Fruit fly (Drosophila melanogaster) whole organism, embryonic: ENCODE results near the gene CG7963.
A peak's percentile ranks its signal among the peaks of the same experiment; 100 is the strongest.

ENCODE experiments used
- Atf6 ChIP-seq: fragments of 200-800 bp; sonication (Bioruptor generic); IDR thresholded peaks from 2 replicates; pipeline ENCODE4 v1.3.6; 2022; ENCODE audit warnings: missing biosample characterization, missing genetic modification characterization
- CG10565 ChIP-seq: fragments of 200-800 bp; sonication (Bioruptor generic); optimal IDR thresholded peaks from 3 replicates; lab custom pipeline; 2016; ENCODE audit warnings: missing biosample characterization, mild to moderate bottlenecking, missing genetic modification characterization
- Dll ChIP-seq: fragments of 200-800 bp; sonication (Bioruptor generic); IDR thresholded peaks from 4 replicates; pipeline ENCODE4 v1.3.6; 2022; ENCODE audit warnings: missing biosample characterization, missing genetic modification characterization; ENCODE audit not compliant: partially characterized antibody
- caup ChIP-seq: fragments of 200-800 bp; sonication (Bioruptor generic); optimal IDR thresholded peaks from 3 replicates; lab custom pipeline; 2017; ENCODE audit warnings: missing biosample characterization, mild to moderate bottlenecking, missing genetic modification characterization, moderate library complexity; ENCODE audit not compliant: severe bottlenecking

DNA sequence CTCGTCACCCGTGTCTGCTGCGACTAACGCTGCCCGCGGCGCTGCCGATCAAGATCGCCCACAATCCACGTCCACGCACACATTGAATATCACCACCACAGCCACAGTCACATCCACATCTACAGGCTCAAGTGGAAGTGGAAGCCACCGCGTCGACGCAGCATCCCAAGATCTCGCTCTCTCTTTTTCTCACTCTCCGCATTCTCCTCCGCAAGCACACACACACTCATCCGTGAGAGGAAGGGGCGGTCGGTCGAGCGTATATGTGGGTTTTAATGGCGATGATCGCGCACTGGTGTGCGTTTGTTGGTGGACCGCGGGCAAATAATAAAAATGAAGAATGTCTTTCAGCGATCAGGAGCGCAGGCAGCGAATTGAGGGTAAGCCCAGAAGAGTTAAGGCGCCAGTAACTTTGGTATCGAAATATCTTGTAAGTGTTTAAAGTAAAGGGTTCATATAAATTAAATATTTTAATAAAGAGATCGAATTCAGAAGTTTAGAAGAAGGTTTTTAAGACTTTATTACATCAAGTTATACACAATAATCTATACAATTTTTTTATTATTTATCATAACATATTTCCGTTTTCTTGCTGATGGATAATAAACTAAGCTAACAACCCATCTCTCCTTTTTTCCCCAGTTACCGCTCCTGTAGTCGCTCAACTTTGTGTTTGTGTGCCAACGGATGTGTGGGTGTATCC, 28.7 kb upstream of the CG7963 start, which contains the start of gene Poxm:
- TF ChIP-seq Dll (GFP tag; lab: Robert Waterston, UW) (no peak), caup (GFP tag; lab: Kevin White, UChicago) (peak; percentile 74), Atf6 (GFP tag; lab: Robert Waterston, UW) (peak; percentile 79), CG10565 (GFP tag; lab: Kevin White, UChicago) (peak; percentile 33)
